Worm (Caenorhabditis elegans): ENCODE results near the gene syx-5.
A peak's percentile ranks its signal among the peaks of the same experiment; 100 is the strongest.

- TF ChIP-seq lin-54 (GFP tag; optimal IDR thresholded peaks at IDR 0.05) (no peak), snpc-4 (GFP tag; optimal IDR thresholded peaks at IDR 0.05) (no peak), snpc-4 (tag; optimal IDR thresholded peaks at IDR 0.05) (no peak), madf-3 (GFP tag; IDR thresholded peaks at IDR 0.05) (0 out of 2 replicates have a peak, but pooled peaks have one; percentile 19), madf-8 (GFP tag; conservative IDR thresholded peaks at IDR 0.05) (no peak), ztf-28 (GFP tag; IDR thresholded peaks at IDR 0.05) (no peak), F49E8.2 (tag; optimal IDR thresholded peaks at IDR 0.05; ENCODE audit: insufficient read depth) (no peak)
These were observed 34.6 kb downstream of the syx-5 start for ce11 chrV:11799252-11799822.
